1 fruit fly cellular context compared by ENCODE assay signal in genomic region chr3R:10144103-10144998, dm6.
TF ChIP-seq lines count a peak whose summit lies in the region.

TAF1B (minus strand) TSS chr3R:10144184.
Invadolysin (plus strand) TSS chr3R:10144668.

TF ChIP-seq in whole organism, embryonic, 481 proteins besides CTCF, POLR2A, EP300 and RAD21 (continued from another document and continues in another):
- no peak for TF ChIP-seq CG7357 (GFP tag; IDR thresholded peaks at IDR 0.05; lab: Robert Waterston, UW)
- peak; percentile 97 for TF ChIP-seq Dll (GFP tag; IDR thresholded peaks at IDR 0.05; lab: Robert Waterston, UW; ENCODE audit: partially characterized antibody)
- no peak for TF ChIP-seq CG16815 (GFP tag; optimal IDR thresholded peaks at IDR 0.05; lab: Kevin White, UChicago)
- no peak for TF ChIP-seq CG1792 (GFP tag; optimal IDR thresholded peaks at IDR 0.05; lab: Kevin White, UChicago)
- peak; percentile 81 for TF ChIP-seq slbo (GFP tag; IDR thresholded peaks at IDR 0.05; lab: Robert Waterston, UW)
- no peak; the same call in 1 of the 2 replicates for TF ChIP-seq Taf1 (GFP tag; IDR thresholded peaks at IDR 0.05; lab: Robert Waterston, UW)
- TF ChIP-seq TFAM (GFP tag; optimal IDR thresholded peaks at IDR 0.05; lab: Kevin White, UChicago): no peak
- TF ChIP-seq ro (GFP tag; IDR thresholded peaks at IDR 0.05; lab: Robert Waterston, UW): no peak
- TF ChIP-seq dysf (GFP tag; IDR thresholded peaks at IDR 0.05; lab: Robert Waterston, UW): no peak
- TF ChIP-seq HLH3B (GFP tag; IDR thresholded peaks at IDR 0.05; lab: Robert Waterston, UW): 0 out of 2 replicates have a peak, but pooled peaks have one; percentile 22
- no peak for TF ChIP-seq CG10274 (GFP tag; optimal IDR thresholded peaks at IDR 0.05; lab: Kevin White, UChicago)
- peak; percentile 41; the same call in 1 of the 2 replicates for TF ChIP-seq chm (GFP tag; IDR thresholded peaks at IDR 0.05; lab: Robert Waterston, UW)
- TF ChIP-seq fd3F (GFP tag; optimal IDR thresholded peaks at IDR 0.05; lab: Kevin White, UChicago): no peak
- no peak for TF ChIP-seq Trl (optimal IDR thresholded peaks at IDR 0.05; lab: Kevin White, UChicago)
- no peak for TF ChIP-seq Trl (GFP tag; optimal IDR thresholded peaks at IDR 0.05; lab: Kevin White, UChicago)
- 0 out of 2 replicates have a peak, but pooled peaks have one; percentile 10 for TF ChIP-seq CG11696 (GFP tag; IDR thresholded peaks at IDR 0.05; lab: Robert Waterston, UW)
- TF ChIP-seq pb (GFP tag; optimal IDR thresholded peaks at IDR 0.05; lab: Kevin White, UChicago): no peak
- TF ChIP-seq dimm (GFP tag; IDR thresholded peaks at IDR 0.05; lab: Robert Waterston, UW): no peak
- TF ChIP-seq Ada2b (GFP tag; IDR thresholded peaks at IDR 0.05; lab: Robert Waterston, UW): peak; percentile 40; the same call in 1 of the 2 replicates
- TF ChIP-seq CG9609 (GFP tag; optimal IDR thresholded peaks at IDR 0.05; lab: Kevin White, UChicago): no peak
- TF ChIP-seq gsb (GFP tag; IDR thresholded peaks at IDR 0.05; lab: Robert Waterston, UW): no peak
- peak; percentile 53 for TF ChIP-seq mam (GFP tag; optimal IDR thresholded peaks at IDR 0.05; lab: Kevin White, UChicago)
- TF ChIP-seq CG4707 (GFP tag; optimal IDR thresholded peaks at IDR 0.05; lab: Kevin White, UChicago): peak; percentile 62
- no peak for TF ChIP-seq slp2 (GFP tag; optimal IDR thresholded peaks at IDR 0.05; lab: Kevin White, UChicago)
- peak; percentile 58; the same call in 2 of the 3 replicates for TF ChIP-seq ci (GFP tag; IDR thresholded peaks at IDR 0.05; lab: Robert Waterston, UW)
- no peak for TF ChIP-seq Dfd (GFP tag; optimal IDR thresholded peaks at IDR 0.05; lab: Kevin White, UChicago)
- no peak; the same call in 1 of the 2 replicates for TF ChIP-seq klu (GFP tag; IDR thresholded peaks at IDR 0.05; lab: Robert Waterston, UW)
- TF ChIP-seq NfI (GFP tag; optimal IDR thresholded peaks at IDR 0.05; lab: Kevin White, UChicago): peak; percentile 22
- TF ChIP-seq ERR (GFP tag; optimal IDR thresholded peaks at IDR 0.05; lab: Kevin White, UChicago): peak; percentile 56
- TF ChIP-seq Awh (GFP tag; IDR thresholded peaks at IDR 0.05; lab: Robert Waterston, UW): no peak
- peak; percentile 10 for TF ChIP-seq ATbp (GFP tag; optimal IDR thresholded peaks at IDR 0.05; lab: Kevin White, UChicago)
- no peak for TF ChIP-seq Mrtf (GFP tag; IDR thresholded peaks at IDR 0.05; lab: Robert Waterston, UW)
- peak; percentile 38 for TF ChIP-seq Sin3A (optimal IDR thresholded peaks at IDR 0.05; lab: Kevin White, UChicago)
- peak; percentile 89 for TF ChIP-seq hb (GFP tag; IDR thresholded peaks at IDR 0.05; lab: Robert Waterston, UW; ENCODE audit: partially characterized antibody)
- TF ChIP-seq ato (GFP tag; IDR thresholded peaks at IDR 0.05; lab: Robert Waterston, UW; ENCODE audit: partially characterized antibody): peak; percentile 75
- TF ChIP-seq Camta (GFP tag; optimal IDR thresholded peaks at IDR 0.05; lab: Kevin White, UChicago): peak; percentile 29
- no peak for TF ChIP-seq CG31388 (GFP tag; optimal IDR thresholded peaks at IDR 0.05; lab: Kevin White, UChicago)
- peak; percentile 35 for TF ChIP-seq wek (GFP tag; optimal IDR thresholded peaks at IDR 0.05; lab: Kevin White, UChicago)
- peak; percentile 54 for TF ChIP-seq MBD-R2 (GFP tag; IDR thresholded peaks at IDR 0.05; lab: Robert Waterston, UW)
- no peak for TF ChIP-seq Usf (GFP tag; optimal IDR thresholded peaks at IDR 0.05; lab: Kevin White, UChicago)
- TF ChIP-seq CG30020 (tag; optimal IDR thresholded peaks at IDR 0.05; lab: Kevin White, UChicago): peak; percentile 49
- TF ChIP-seq CG18599 (GFP tag; optimal IDR thresholded peaks at IDR 0.05; lab: Kevin White, UChicago): peak; percentile 60
- TF ChIP-seq Optix (GFP tag; IDR thresholded peaks at IDR 0.05; lab: Robert Waterston, UW): no peak
- TF ChIP-seq danr (GFP tag; IDR thresholded peaks at IDR 0.05; lab: Robert Waterston, UW): no peak
- TF ChIP-seq CG14965 (GFP tag; optimal IDR thresholded peaks at IDR 0.05; lab: Kevin White, UChicago; ENCODE audit: borderline replicate concordance): no peak
- TF ChIP-seq Dip3 (GFP tag; optimal IDR thresholded peaks at IDR 0.05; lab: Kevin White, UChicago): peak; percentile 21
- peak; percentile 22 for TF ChIP-seq Hmx (GFP tag; optimal IDR thresholded peaks at IDR 0.05; lab: Kevin White, UChicago)
- TF ChIP-seq ac (GFP tag; optimal IDR thresholded peaks at IDR 0.05; lab: Kevin White, UChicago): no peak
- peak; percentile 29 for TF ChIP-seq PHDP (tag; optimal IDR thresholded peaks at IDR 0.05; lab: Kevin White, UChicago)
- TF ChIP-seq CG10267 (tag; optimal IDR thresholded peaks at IDR 0.05; lab: Kevin White, UChicago): peak; percentile 92
- peak; percentile 77 for TF ChIP-seq CG13894 (tag; optimal IDR thresholded peaks at IDR 0.05; lab: Kevin White, UChicago)
- peak; percentile 11 for TF ChIP-seq CG10209 (GFP tag; optimal IDR thresholded peaks at IDR 0.05; lab: Kevin White, UChicago)
- peak; percentile 74; the same call in 1 of the 2 replicates for TF ChIP-seq CG3847 (GFP tag; IDR thresholded peaks at IDR 0.05; lab: Robert Waterston, UW)
- TF ChIP-seq CG4424 (GFP tag; optimal IDR thresholded peaks at IDR 0.05; lab: Kevin White, UChicago): peak; percentile 51
- no peak for TF ChIP-seq ewg (GFP tag; optimal IDR thresholded peaks at IDR 0.05; lab: Kevin White, UChicago)
- peak; percentile 16 for TF ChIP-seq kni (GFP tag; optimal IDR thresholded peaks at IDR 0.05; lab: Kevin White, UChicago)
- peak; percentile 14 for TF ChIP-seq CG1647 (GFP tag; optimal IDR thresholded peaks at IDR 0.05; lab: Kevin White, UChicago)
- no peak for TF ChIP-seq nom (GFP tag; optimal IDR thresholded peaks at IDR 0.05; lab: Kevin White, UChicago)
- peak; percentile 42 for TF ChIP-seq ems (GFP tag; optimal IDR thresholded peaks at IDR 0.05; lab: Kevin White, UChicago)
- TF ChIP-seq Hey (tag; optimal IDR thresholded peaks at IDR 0.05; lab: Kevin White, UChicago): no peak
- no peak for TF ChIP-seq croc (GFP tag; conservative IDR thresholded peaks at IDR 0.05; lab: Robert Waterston, UW)
- TF ChIP-seq sima (GFP tag; optimal IDR thresholded peaks at IDR 0.05; lab: Kevin White, UChicago): no peak
- peak; percentile 14 for TF ChIP-seq CG7987 (GFP tag; optimal IDR thresholded peaks at IDR 0.05; lab: Kevin White, UChicago)
- peak; percentile 72 for TF ChIP-seq abd-A (tag; optimal IDR thresholded peaks at IDR 0.05; lab: Kevin White, UChicago)
- peak; percentile 65 for TF ChIP-seq CG15514 (GFP tag; optimal IDR thresholded peaks at IDR 0.05; lab: Kevin White, UChicago)
- no peak for TF ChIP-seq CG10565 (GFP tag; optimal IDR thresholded peaks at IDR 0.05; lab: Kevin White, UChicago)
- TF ChIP-seq CG2116 (GFP tag; optimal IDR thresholded peaks at IDR 0.05; lab: Kevin White, UChicago): peak; percentile 87
- no peak for TF ChIP-seq wor (GFP tag; IDR thresholded peaks at IDR 0.05; lab: Robert Waterston, UW)
- TF ChIP-seq HmgD (GFP tag; optimal IDR thresholded peaks at IDR 0.05; lab: Kevin White, UChicago): peak; percentile 67
- peak; percentile 90 for TF ChIP-seq CG9932 (GFP tag; IDR thresholded peaks at IDR 0.05; lab: Robert Waterston, UW)
- peak; percentile 64 for TF ChIP-seq CG6272 (GFP tag; IDR thresholded peaks at IDR 0.05; lab: Robert Waterston, UW)
- no peak for TF ChIP-seq chn (GFP tag; optimal IDR thresholded peaks at IDR 0.05; lab: Kevin White, UChicago)
- no peak for TF ChIP-seq pita (GFP tag; optimal IDR thresholded peaks at IDR 0.05; lab: Kevin White, UChicago)
- TF ChIP-seq D19A (tag; optimal IDR thresholded peaks at IDR 0.05; lab: Kevin White, UChicago): peak; percentile 40
- TF ChIP-seq CG7839 (tag; optimal IDR thresholded peaks at IDR 0.05; lab: Kevin White, UChicago): peak; percentile 31
- TF ChIP-seq bab2 (GFP tag; optimal IDR thresholded peaks at IDR 0.05; lab: Kevin White, UChicago): peak; percentile 59
- peak; percentile 83 for TF ChIP-seq Ets97D (GFP tag; optimal IDR thresholded peaks at IDR 0.05; lab: Kevin White, UChicago)
- peak; percentile 41 for TF ChIP-seq B-H2 (GFP tag; optimal IDR thresholded peaks at IDR 0.05; lab: Kevin White, UChicago)
- TF ChIP-seq Chrac-16 (GFP tag; optimal IDR thresholded peaks at IDR 0.05; lab: Kevin White, UChicago): peak; percentile 30
- TF ChIP-seq gro (GFP tag; optimal IDR thresholded peaks at IDR 0.05; lab: Kevin White, UChicago): peak; percentile 50
- no peak for TF ChIP-seq CG7745 (tag; optimal IDR thresholded peaks at IDR 0.05; lab: Kevin White, UChicago)
- no peak for TF ChIP-seq CG2202 (tag; optimal IDR thresholded peaks at IDR 0.05; lab: Kevin White, UChicago)
- TF ChIP-seq cwo (GFP tag; optimal IDR thresholded peaks at IDR 0.05; lab: Kevin White, UChicago): no peak
- TF ChIP-seq CG10462 (GFP tag; optimal IDR thresholded peaks at IDR 0.05; lab: Kevin White, UChicago): peak; percentile 18
- peak; percentile 28 for TF ChIP-seq tap (tag; optimal IDR thresholded peaks at IDR 0.05; lab: Kevin White, UChicago)
- TF ChIP-seq disco-r (GFP tag; optimal IDR thresholded peaks at IDR 0.05; lab: Kevin White, UChicago): no peak
- TF ChIP-seq aop (GFP tag; IDR thresholded peaks at IDR 0.05; lab: Robert Waterston, UW): no peak
- TF ChIP-seq gcm2 (GFP tag; optimal IDR thresholded peaks at IDR 0.05; lab: Kevin White, UChicago): no peak
- TF ChIP-seq jumu (GFP tag; optimal IDR thresholded peaks at IDR 0.05; lab: Kevin White, UChicago): no peak
- peak; percentile 26 for TF ChIP-seq HLH54F (GFP tag; optimal IDR thresholded peaks at IDR 0.05; lab: Kevin White, UChicago)
- TF ChIP-seq Deaf1 (tag; optimal IDR thresholded peaks at IDR 0.05; lab: Kevin White, UChicago): peak; percentile 94
- 0 out of 2 replicates have a peak, but pooled peaks have one; percentile 29 for TF ChIP-seq CG7372 (GFP tag; IDR thresholded peaks at IDR 0.05; lab: Robert Waterston, UW)
- peak; percentile 69 for TF ChIP-seq CG2120 (GFP tag; optimal IDR thresholded peaks at IDR 0.05; lab: Kevin White, UChicago)
- peak; percentile 69 for TF ChIP-seq nmo (GFP tag; optimal IDR thresholded peaks at IDR 0.05; lab: Kevin White, UChicago)
- no peak for TF ChIP-seq Eip74EF (GFP tag; optimal IDR thresholded peaks at IDR 0.05; lab: Kevin White, UChicago)
- TF ChIP-seq Mes4 (GFP tag; optimal IDR thresholded peaks at IDR 0.05; lab: Kevin White, UChicago): peak; percentile 37
- peak; percentile 57; the same call in 1 of the 2 replicates for TF ChIP-seq CG31441 (GFP tag; IDR thresholded peaks at IDR 0.05; lab: Robert Waterston, UW)
- TF ChIP-seq CG8944 (GFP tag; optimal IDR thresholded peaks at IDR 0.05; lab: Kevin White, UChicago): no peak
- TF ChIP-seq tna (GFP tag; IDR thresholded peaks at IDR 0.05; lab: Robert Waterston, UW; ENCODE audit: partially characterized antibody): peak; percentile 80
- peak; percentile 55 for TF ChIP-seq Dek (tag; optimal IDR thresholded peaks at IDR 0.05; lab: Kevin White, UChicago)
- no peak for TF ChIP-seq odd (GFP tag; optimal IDR thresholded peaks at IDR 0.05; lab: Kevin White, UChicago)
- no peak for TF ChIP-seq al (GFP tag; IDR thresholded peaks at IDR 0.05; lab: Robert Waterston, UW)
- TF ChIP-seq grau (tag; optimal IDR thresholded peaks at IDR 0.05; lab: Kevin White, UChicago): peak; percentile 93
- peak; percentile 64 for TF ChIP-seq CG14441 (GFP tag; IDR thresholded peaks at IDR 0.05; lab: Robert Waterston, UW)
- TF ChIP-seq gce (GFP tag; IDR thresholded peaks at IDR 0.05; lab: Robert Waterston, UW): no peak
- peak; percentile 99 for TF ChIP-seq gfzf (GFP tag; optimal IDR thresholded peaks at IDR 0.05; lab: Kevin White, UChicago)
- TF ChIP-seq CG4820 (GFP tag; optimal IDR thresholded peaks at IDR 0.05; lab: Kevin White, UChicago): peak; percentile 11
- TF ChIP-seq CG13123 (GFP tag; optimal IDR thresholded peaks at IDR 0.05; lab: Kevin White, UChicago): no peak
- TF ChIP-seq mld (GFP tag; IDR thresholded peaks at IDR 0.05; lab: Robert Waterston, UW; ENCODE audit: partially characterized antibody): peak; percentile 88
- peak; percentile 40 for TF ChIP-seq CG4617 (GFP tag; optimal IDR thresholded peaks at IDR 0.05; lab: Kevin White, UChicago; ENCODE audit: borderline replicate concordance)
- TF ChIP-seq CHES-1-like (GFP tag; optimal IDR thresholded peaks at IDR 0.05; lab: Kevin White, UChicago): no peak
- TF ChIP-seq fru (optimal IDR thresholded peaks at IDR 0.05; lab: Kevin White, UChicago): no peak
- TF ChIP-seq CG11398 (GFP tag; optimal IDR thresholded peaks at IDR 0.05; lab: Kevin White, UChicago): no peak
- TF ChIP-seq usp (GFP tag; optimal IDR thresholded peaks at IDR 0.05; lab: Kevin White, UChicago): no peak
- no peak for TF ChIP-seq CG10959 (GFP tag; IDR thresholded peaks at IDR 0.05; lab: Robert Waterston, UW)
- no peak for TF ChIP-seq so (GFP tag; IDR thresholded peaks at IDR 0.05; lab: Robert Waterston, UW)
- no peak for TF ChIP-seq CG17568 (GFP tag; optimal IDR thresholded peaks at IDR 0.05; lab: Kevin White, UChicago)
- peak; percentile 15 for TF ChIP-seq dm (GFP tag; optimal IDR thresholded peaks at IDR 0.05; lab: Kevin White, UChicago)
- TF ChIP-seq oc (tag; optimal IDR thresholded peaks at IDR 0.05; lab: Kevin White, UChicago): peak; percentile 15
- peak; percentile 86 for TF ChIP-seq Myb (GFP tag; optimal IDR thresholded peaks at IDR 0.05; lab: Kevin White, UChicago)
- TF ChIP-seq CG1024 (GFP tag; IDR thresholded peaks at IDR 0.05; lab: Robert Waterston, UW): no peak
- TF ChIP-seq Gug (GFP tag; IDR thresholded peaks at IDR 0.05; lab: Robert Waterston, UW): peak; percentile 62; the same call in 1 of the 4 replicates
- peak; percentile 24 for TF ChIP-seq CG12942 (GFP tag; optimal IDR thresholded peaks at IDR 0.05; lab: Kevin White, UChicago)
- TF ChIP-seq CG10979 (tag; optimal IDR thresholded peaks at IDR 0.05; lab: Kevin White, UChicago): peak; percentile 8
- no peak for TF ChIP-seq Vsx1 (GFP tag; optimal IDR thresholded peaks at IDR 0.05; lab: Kevin White, UChicago)
- peak; percentile 25; the same call in 1 of the 3 replicates for TF ChIP-seq H15 (GFP tag; IDR thresholded peaks at IDR 0.05; lab: Robert Waterston, UW)
- TF ChIP-seq CG6689 (GFP tag; IDR thresholded peaks at IDR 0.05; lab: Robert Waterston, UW): no peak
- TF ChIP-seq Drgx (GFP tag; IDR thresholded peaks at IDR 0.05; lab: Robert Waterston, UW): peak; percentile 25; the same call in 1 of the 2 replicates
- peak; percentile 26; the same call in 1 of the 3 replicates for TF ChIP-seq B-H1 (GFP tag; IDR thresholded peaks at IDR 0.05; lab: Robert Waterston, UW)
- peak; percentile 54 for TF ChIP-seq sisA (GFP tag; IDR thresholded peaks at IDR 0.05; lab: Robert Waterston, UW)
- TF ChIP-seq emc (GFP tag; optimal IDR thresholded peaks at IDR 0.05; lab: Kevin White, UChicago): no peak
- peak; percentile 84 for TF ChIP-seq Dref (GFP tag; IDR thresholded peaks at IDR 0.05; lab: Robert Waterston, UW)
